Worm (Caenorhabditis elegans): Measurements from ENCODE around the gene C05E11.6.

C05E11.6 gene

ce11 chrX:4561863-4562262 is at the start of gene C05E11.6:
C05E11.6 (plus strand) TSS chrX:4562163.
- TF ChIP-seq drap-1 (GFP tag; optimal IDR thresholded peaks at IDR 0.05): no peak
- no peak for TF ChIP-seq ceh-43 (GFP tag; optimal IDR thresholded peaks at IDR 0.05)
- no peak for TF ChIP-seq ham-2 (GFP tag; optimal IDR thresholded peaks at IDR 0.05)
- TF ChIP-seq lin-13 (tag; optimal IDR thresholded peaks at IDR 0.05): no peak
- TF ChIP-seq lin-32 (GFP tag; optimal IDR thresholded peaks at IDR 0.05): no peak
- no peak for TF ChIP-seq nhr-12 (tag; optimal IDR thresholded peaks at IDR 0.05)
- no peak for TF ChIP-seq nhr-76 (tag; optimal IDR thresholded peaks at IDR 0.05)
- TF ChIP-seq tbx-8 (GFP tag; optimal IDR thresholded peaks at IDR 0.05): no peak
- no peak for TF ChIP-seq blmp-1 (tag; optimal IDR thresholded peaks at IDR 0.05)

DNA sequence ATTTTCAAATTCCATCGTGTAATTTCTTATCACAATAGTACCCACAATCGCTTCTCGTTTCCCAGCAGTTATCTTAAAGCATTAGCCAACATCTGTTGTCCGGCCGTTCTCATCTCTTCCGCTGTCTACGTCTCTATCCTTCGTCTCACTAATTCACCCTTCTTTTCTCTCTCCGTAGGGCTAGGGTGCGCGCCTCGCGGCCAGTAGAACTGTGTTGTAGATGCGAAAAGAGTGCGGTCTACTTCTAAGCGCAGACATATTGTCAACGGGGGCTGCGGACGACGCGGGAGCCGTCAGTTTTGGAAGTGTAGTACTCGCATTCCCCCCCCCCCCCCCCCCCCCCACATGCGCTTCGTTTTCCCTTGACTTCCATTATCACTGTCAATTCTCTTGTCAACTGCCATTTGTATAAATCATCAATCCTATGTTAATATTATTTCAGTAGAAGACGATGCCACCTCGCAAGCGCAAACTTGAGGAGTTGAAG is 48.3 kb upstream of the C05E11.6 start, which contains the start of gene spr-3:
Gene spr-3, plus strand, starts transcription at position 437 of the 487 bp plus-strand sequence.
- TF ChIP-seq cnd-1 (tag; optimal IDR thresholded peaks at IDR 0.05) (peak; percentile 30), snpc-4 (tag; optimal IDR thresholded peaks at IDR 0.05) (no peak), ces-1 (GFP tag; optimal IDR thresholded peaks at IDR 0.05) (peak; percentile 18), lin-13 (tag; optimal IDR thresholded peaks at IDR 0.05) (no peak), tbx-8 (GFP tag; optimal IDR thresholded peaks at IDR 0.05) (no peak), lsy-2 (tag; optimal IDR thresholded peaks at IDR 0.05) (no peak), ceh-39 (tag; optimal IDR thresholded peaks at IDR 0.05) (no peak), blmp-1 (tag; optimal IDR thresholded peaks at IDR 0.05) (no peak), pha-4 (tag; optimal IDR thresholded peaks at IDR 0.05) (peak; percentile 20), sptf-1 (tag; optimal IDR thresholded peaks at IDR 0.05) (peak; percentile 38), unc-39 (tag; optimal IDR thresholded peaks at IDR 0.05) (no peak), flh-1 (GFP tag; optimal IDR thresholded peaks at IDR 0.05) (no peak), nhr-12 (tag; optimal IDR thresholded peaks at IDR 0.05) (no peak), nhr-28 (tag; optimal IDR thresholded peaks at IDR 0.05) (no peak), hlh-1 (tag; optimal IDR thresholded peaks at IDR 0.05) (no peak), mls-2 (tag; optimal IDR thresholded peaks at IDR 0.05) (peak; percentile 3), lin-32 (GFP tag; optimal IDR thresholded peaks at IDR 0.05) (peak; percentile 85), drap-1 (GFP tag; optimal IDR thresholded peaks at IDR 0.05) (no peak), bed-3 (GFP tag; optimal IDR thresholded peaks at IDR 0.05) (no peak), nhr-2 (tag; optimal IDR thresholded peaks at IDR 0.05) (no peak), M03D4.4 (tag; optimal IDR thresholded peaks at IDR 0.05) (no peak), ceh-43 (GFP tag; optimal IDR thresholded peaks at IDR 0.05) (no peak), elt-1 (tag; optimal IDR thresholded peaks at IDR 0.05; ENCODE audit: borderline replicate concordance, insufficient read depth) (no peak), mep-1 (tag; optimal IDR thresholded peaks at IDR 0.05) (no peak), ceh-83 (GFP tag; optimal IDR thresholded peaks at IDR 0.05) (no peak), nhr-237 (tag; optimal IDR thresholded peaks at IDR 0.05) (no peak), ztf-11 (tag; optimal IDR thresholded peaks at IDR 0.05) (no peak), unc-120 (tag; optimal IDR thresholded peaks at IDR 0.05; ENCODE audit: poor library complexity, severe bottlenecking) (no peak), elt-3 (tag; optimal IDR thresholded peaks at IDR 0.05) (no peak), mab-5 (tag; optimal IDR thresholded peaks at IDR 0.05) (no peak), ham-2 (GFP tag; optimal IDR thresholded peaks at IDR 0.05) (peak; percentile 86), nhr-76 (tag; optimal IDR thresholded peaks at IDR 0.05) (no peak), sem-2 (GFP tag; optimal IDR thresholded peaks at IDR 0.05) (no peak), zip-8 (tag; optimal IDR thresholded peaks at IDR 0.05) (no peak), unc-62 (GFP tag; optimal IDR thresholded peaks at IDR 0.05) (no peak)

DNA sequence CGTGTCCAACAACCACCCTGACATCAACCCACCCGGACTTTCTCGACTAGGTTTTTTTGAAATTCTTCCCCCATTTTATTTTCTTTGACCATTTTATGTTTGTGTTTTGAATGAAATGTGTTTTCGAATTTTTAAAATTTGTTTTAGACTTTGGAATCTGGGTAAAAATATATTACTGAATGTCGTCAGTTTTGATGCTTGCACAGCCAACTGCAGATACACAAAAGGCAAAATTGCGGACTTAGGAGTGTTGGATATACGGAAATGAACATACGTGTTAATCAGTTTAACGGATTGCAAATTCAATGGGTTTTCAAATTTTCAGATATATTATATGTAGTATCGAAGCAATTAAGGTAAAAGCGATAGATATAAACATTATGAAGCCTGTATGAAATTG is 45.2 kb upstream of the C05E11.6 start:
- TF ChIP-seq elt-1 (tag; optimal IDR thresholded peaks at IDR 0.05; ENCODE audit: borderline replicate concordance, insufficient read depth) (no peak), drap-1 (GFP tag; optimal IDR thresholded peaks at IDR 0.05) (no peak), ces-1 (GFP tag; optimal IDR thresholded peaks at IDR 0.05) (peak; percentile 53), nhr-28 (tag; optimal IDR thresholded peaks at IDR 0.05) (no peak), mls-2 (tag; optimal IDR thresholded peaks at IDR 0.05) (no peak), lsy-2 (tag; optimal IDR thresholded peaks at IDR 0.05) (no peak), elt-3 (tag; optimal IDR thresholded peaks at IDR 0.05) (no peak)

DNA sequence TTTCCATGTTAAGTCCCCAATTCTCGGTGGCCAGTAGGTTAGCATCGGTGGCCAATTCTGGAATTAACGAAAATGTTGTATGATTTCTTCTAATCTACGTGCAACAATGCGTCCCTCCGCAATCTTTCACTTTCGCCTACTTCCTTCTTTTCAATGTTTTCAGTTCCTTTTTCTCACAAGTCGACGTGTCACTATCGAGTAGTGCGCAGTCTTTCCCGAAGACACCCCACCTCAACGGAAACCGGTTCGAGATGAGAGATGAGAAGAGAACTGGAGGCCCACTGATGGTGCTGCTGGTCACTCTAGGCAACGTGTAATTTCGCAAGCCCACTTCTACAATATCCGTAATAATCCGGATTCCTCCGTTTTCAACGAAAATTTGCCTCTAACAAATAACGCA is 42.0 kb upstream of the C05E11.6 start:
- TF ChIP-seq flh-1 (GFP tag; optimal IDR thresholded peaks at IDR 0.05) (no peak), ceh-83 (GFP tag; optimal IDR thresholded peaks at IDR 0.05) (no peak), zip-8 (tag; optimal IDR thresholded peaks at IDR 0.05) (no peak), ces-1 (GFP tag; optimal IDR thresholded peaks at IDR 0.05) (no peak), lin-13 (tag; optimal IDR thresholded peaks at IDR 0.05) (no peak), unc-120 (tag; optimal IDR thresholded peaks at IDR 0.05; ENCODE audit: poor library complexity, severe bottlenecking) (no peak)
